Worm (Caenorhabditis elegans) whole organism, L4/young adult: Measurements from ENCODE around the gene clec-40.

ENCODE experiments used
- W03F9.2 ChIP-seq: fragments of 150-350 bp; optimal IDR thresholded peaks from 2 replicates; lab custom pipeline; 2014; ENCODE audit warnings: missing biosample characterization, missing genetic modification characterization
- dao-5 ChIP-seq: sonication (generic microtip); optimal IDR thresholded peaks from 2 replicates; lab custom pipeline; 2016; ENCODE audit warnings: missing genotype, missing genetic modification characterization, moderate library complexity, missing compliant biosample characterization
- him-1 ChIP-seq: sonication (generic microtip); optimal IDR thresholded peaks from 2 replicates; lab custom pipeline; 2016; ENCODE audit warnings: missing genotype, missing genetic modification reagents, missing genetic modification characterization, missing compliant biosample characterization

ce11 chrV:16869740-16870139 is 28.9 kb upstream of the clec-40 start, which contains the start of gene clec-33:
- TF ChIP-seq dao-5 (tag; lab: Kevin White, UChicago) (no peak), W03F9.2 (no peak), him-1 (tag; lab: Kevin White, UChicago) (no peak)
